Worm (Caenorhabditis elegans) whole organism, midembryonic: ENCODE data around the gene srab-7.

ENCODE experiments used
- T22C8.4 ChIP-seq: fragments of 200-800 bp; sonication (Bioruptor generic); IDR thresholded peaks from 2 replicates; pipeline ENCODE4 v1.3.6; 2022; ENCODE audit warnings: missing genetic modification characterization, missing compliant biosample characterization
- cog-1 ChIP-seq: sonication (generic microtip); optimal IDR thresholded peaks from 2 replicates; lab custom pipeline; 2016; ENCODE audit warnings: missing genetic modification characterization, missing compliant biosample characterization
- flt-1 ChIP-seq: fragments of 200-800 bp; sonication (Bioruptor generic); IDR thresholded peaks from 2 replicates; pipeline ENCODE4 v1.3.6; 2022; ENCODE audit warnings: missing genetic modification characterization, missing compliant biosample characterization
- med-1 ChIP-seq: sonication (generic microtip); optimal IDR thresholded peaks from 2 replicates; lab custom pipeline; 2017; ENCODE audit warnings: missing genetic modification characterization, mild to moderate bottlenecking, missing compliant biosample characterization, antibody characterized with exemption, missing genetic modification reagents; ENCODE audit not compliant: insufficient read depth
- ref-1 ChIP-seq: fragments of 200-800 bp; sonication (Bioruptor generic); conservative IDR thresholded peaks from 2 replicates; pipeline ENCODE4 v1.3.6; 2022; ENCODE audit warnings: missing genetic modification reagents, missing genetic modification characterization, missing compliant biosample characterization
- tab-1 ChIP-seq: fragments of 200-800 bp; sonication (Bioruptor generic); IDR thresholded peaks from 2 replicates; pipeline ENCODE4 v1.3.6; 2022; ENCODE audit warnings: missing genetic modification characterization, missing compliant biosample characterization
- ztf-23 ChIP-seq: fragments of 200-800 bp; sonication (Bioruptor generic); IDR thresholded peaks from 2 replicates; pipeline ENCODE4 v1.3.6; 2022; ENCODE audit warnings: missing genetic modification reagents, missing genetic modification characterization, missing compliant biosample characterization
- ztf-29 ChIP-seq: fragments of 200-800 bp; sonication (Bioruptor generic); IDR thresholded peaks from 2 replicates; pipeline ENCODE4 v1.3.6; 2022; ENCODE audit warnings: missing genetic modification reagents, missing genetic modification characterization, missing compliant biosample characterization

ce11 chrV:3151862-3152261 is 3.1 kb downstream of the srab-7 start, which contains the start of gene srab-6:
- TF ChIP-seq flt-1 (GFP tag; lab: Robert Waterston, UW) (no peak), ztf-29 (GFP tag; lab: Robert Waterston, UW) (no peak), ztf-23 (GFP tag; lab: Robert Waterston, UW) (no peak), med-1 (GFP tag; lab: Kevin White, UChicago) (no peak), ref-1 (GFP tag; lab: Robert Waterston, UW) (no peak), T22C8.4 (no peak), cog-1 (no peak), tab-1 (no peak)
